Fruit fly (Drosophila melanogaster): ENCODE measurements around the gene Pgant6.

Pgant6 gene

DNA sequence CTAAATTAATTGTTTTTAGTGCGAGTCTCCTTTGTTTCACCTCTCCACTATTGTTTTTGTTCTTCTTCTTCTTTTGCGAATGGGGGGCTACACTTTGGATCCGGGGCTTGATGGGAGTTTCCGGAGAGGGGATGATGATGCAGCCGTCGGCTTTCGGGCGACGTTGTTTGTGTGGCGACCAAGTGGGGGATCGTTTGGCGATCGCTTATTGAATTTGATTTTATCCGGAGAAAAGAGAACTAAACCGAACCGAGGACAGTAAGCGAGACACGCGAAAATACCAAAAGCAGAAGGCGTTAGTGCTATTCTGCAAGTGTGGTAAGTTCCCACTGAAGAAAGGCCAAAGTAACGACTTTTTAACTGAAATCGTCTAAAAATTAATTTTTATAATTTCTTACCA is 10.0 kb upstream of the Pgant6 start, which contains the start of gene AhcyL1 (continued):
- no peak for TF ChIP-seq crc (GFP tag; optimal IDR thresholded peaks at IDR 0.05)
- no peak for TF ChIP-seq Fer1 (GFP tag; optimal IDR thresholded peaks at IDR 0.05)
- peak; percentile 26 for TF ChIP-seq CG2712 (tag; optimal IDR thresholded peaks at IDR 0.05)
- TF ChIP-seq hbn (GFP tag; IDR thresholded peaks at IDR 0.05; ENCODE audit: partially characterized antibody): no peak
- TF ChIP-seq CTCF (GFP tag; optimal IDR thresholded peaks at IDR 0.05): no peak
- TF ChIP-seq CG10147 (GFP tag; optimal IDR thresholded peaks at IDR 0.05): peak; percentile 8
- no peak for TF ChIP-seq CG11398 (GFP tag; optimal IDR thresholded peaks at IDR 0.05)
- no peak for TF ChIP-seq NFAT (GFP tag; IDR thresholded peaks at IDR 0.05)
- no peak for TF ChIP-seq shn (GFP tag; optimal IDR thresholded peaks at IDR 0.05)
- TF ChIP-seq CG15479 (GFP tag; optimal IDR thresholded peaks at IDR 0.05): no peak
- no peak for TF ChIP-seq CG18011 (GFP tag; optimal IDR thresholded peaks at IDR 0.05)
- TF ChIP-seq Ada2b (GFP tag; IDR thresholded peaks at IDR 0.05): no peak
- no peak for TF ChIP-seq Dfd (GFP tag; optimal IDR thresholded peaks at IDR 0.05)
- no peak for TF ChIP-seq CG17612 (GFP tag; IDR thresholded peaks at IDR 0.05)
- TF ChIP-seq ind (GFP tag; optimal IDR thresholded peaks at IDR 0.05): no peak
- no peak for TF ChIP-seq CG4854 (GFP tag; optimal IDR thresholded peaks at IDR 0.05)
- TF ChIP-seq Hsf (GFP tag; optimal IDR thresholded peaks at IDR 0.05): no peak
- TF ChIP-seq chn (GFP tag; optimal IDR thresholded peaks at IDR 0.05): no peak

DNA sequence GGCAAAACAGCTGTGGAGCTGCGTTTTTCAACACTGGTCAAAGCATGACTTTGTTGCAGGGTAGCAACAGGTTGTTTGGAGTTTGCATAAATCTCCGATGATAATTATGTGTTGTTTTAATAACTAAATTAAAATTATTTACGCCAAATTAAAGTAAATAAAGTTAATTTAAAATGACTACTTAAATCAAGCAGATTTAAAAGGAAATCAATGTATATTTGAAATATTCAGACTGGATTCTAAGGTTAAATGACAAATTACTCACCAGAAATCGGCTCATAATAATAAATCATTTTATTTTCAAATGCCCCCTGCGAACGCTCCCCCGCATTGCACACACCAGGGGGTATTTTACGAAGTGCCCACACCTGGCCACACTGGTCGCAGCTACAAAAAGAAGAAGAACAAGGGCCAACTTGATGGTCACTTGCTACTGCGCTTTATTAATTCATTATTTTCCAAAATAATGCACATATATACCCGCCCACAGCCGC is 8.0 kb upstream of the Pgant6 start, which contains the start of the genes CG12093 and Atg2:
Gene CG12093 (minus strand): TSS at position 40 of the 494 bp plus-strand sequence.
Gene Atg2 (plus strand): TSS at position 371 of the 494 bp plus-strand sequence.
- no peak for TF ChIP-seq CG12769 (tag; optimal IDR thresholded peaks at IDR 0.05)
- no peak for TF ChIP-seq CG1832 (GFP tag; optimal IDR thresholded peaks at IDR 0.05)
- TF ChIP-seq HLHmδ (GFP tag; optimal IDR thresholded peaks at IDR 0.05): no peak
- TF ChIP-seq seq (GFP tag; IDR thresholded peaks at IDR 0.05): peak; percentile 91
- TF ChIP-seq CG14050 (GFP tag; IDR thresholded peaks at IDR 0.05): peak; percentile 88
- peak; percentile 95 for TF ChIP-seq Med (GFP tag)
- TF ChIP-seq ham (GFP tag; IDR thresholded peaks at IDR 0.05): peak; percentile 82
- TF ChIP-seq Jarid2 (GFP tag; optimal IDR thresholded peaks at IDR 0.05): peak; percentile 49
- peak; percentile 87 for TF ChIP-seq CG3995 (GFP tag; optimal IDR thresholded peaks at IDR 0.05)
- peak; percentile 94 for TF ChIP-seq H2.0 (GFP tag; IDR thresholded peaks at IDR 0.05)
- TF ChIP-seq Atf6 (GFP tag; IDR thresholded peaks at IDR 0.05): peak; percentile 94
- TF ChIP-seq Eip74EF (GFP tag; optimal IDR thresholded peaks at IDR 0.05): peak in 1 of 2 experiments; percentile 62
- TF ChIP-seq CG17359 (tag; optimal IDR thresholded peaks at IDR 0.05): peak; percentile 89
- TF ChIP-seq dmrt99B (tag; optimal IDR thresholded peaks at IDR 0.05): peak; percentile 91
- TF ChIP-seq Mes4 (GFP tag; optimal IDR thresholded peaks at IDR 0.05): peak; percentile 16
- TF ChIP-seq CG2120 (GFP tag; optimal IDR thresholded peaks at IDR 0.05): peak; percentile 95
- peak; percentile 85; the same call in 1 of the 2 replicates for TF ChIP-seq CG8765 (GFP tag; IDR thresholded peaks at IDR 0.05)
- TF ChIP-seq pnt (GFP tag; optimal IDR thresholded peaks at IDR 0.05): peak; percentile 62
- peak; percentile 81 for TF ChIP-seq CG34376 (GFP tag; optimal IDR thresholded peaks at IDR 0.05)
- peak; percentile 84 for TF ChIP-seq Taf1 (GFP tag; IDR thresholded peaks at IDR 0.05)
- peak; percentile 98 for TF ChIP-seq slbo (GFP tag; IDR thresholded peaks at IDR 0.05)
- peak; percentile 90 for TF ChIP-seq gsb (GFP tag; IDR thresholded peaks at IDR 0.05)
- TF ChIP-seq crc (GFP tag; optimal IDR thresholded peaks at IDR 0.05): peak; percentile 58
- peak; percentile 79 for TF ChIP-seq CG4617 (GFP tag; optimal IDR thresholded peaks at IDR 0.05; ENCODE audit: borderline replicate concordance)
- peak; percentile 84 for TF ChIP-seq Vsx1 (GFP tag; optimal IDR thresholded peaks at IDR 0.05)
- TF ChIP-seq CG32532 (GFP tag; IDR thresholded peaks at IDR 0.05): peak; percentile 97
- TF ChIP-seq CG6654 (GFP tag; optimal IDR thresholded peaks at IDR 0.05): peak; percentile 70
- peak; percentile 88 for TF ChIP-seq CG13296 (GFP tag; optimal IDR thresholded peaks at IDR 0.05)
- TF ChIP-seq CG7745 (tag; optimal IDR thresholded peaks at IDR 0.05): peak; percentile 16
- TF ChIP-seq CG33213 (GFP tag; optimal IDR thresholded peaks at IDR 0.05): peak; percentile 69
- peak; percentile 94 for TF ChIP-seq CG1602 (GFP tag; optimal IDR thresholded peaks at IDR 0.05)
- TF ChIP-seq CG32767 (GFP tag; IDR thresholded peaks at IDR 0.05): peak; percentile 92
- peak; percentile 55 for TF ChIP-seq Ets97D (GFP tag; optimal IDR thresholded peaks at IDR 0.05)
- TF ChIP-seq croc (GFP tag; conservative IDR thresholded peaks at IDR 0.05): peak; percentile 80

Data from whole organism, embryonic.